Fruit fly (Drosophila melanogaster): ENCODE results near the gene CG5194.

Gene CG5194

dm6 chr3L:8968437-8968836 lies 41.2 kb downstream of the CG5194 start, which contains the start of gene CG5026 (continued):
- TF ChIP-seq Dfd (GFP tag; optimal IDR thresholded peaks at IDR 0.05) (no peak), unpg (GFP tag; optimal IDR thresholded peaks at IDR 0.05) (no peak), chm (GFP tag; IDR thresholded peaks at IDR 0.05) (no peak), pzg (GFP tag; optimal IDR thresholded peaks at IDR 0.05) (peak; percentile 71), MESR4 (GFP tag; optimal IDR thresholded peaks at IDR 0.05) (peak; percentile 44), CG31224 (GFP tag; IDR thresholded peaks at IDR 0.05) (no peak), CG2678 (tag; optimal IDR thresholded peaks at IDR 0.05) (no peak), inv (GFP tag; IDR thresholded peaks at IDR 0.05; ENCODE audit: partially characterized antibody) (no peak), CG15601 (tag; optimal IDR thresholded peaks at IDR 0.05) (no peak), CG8944 (GFP tag; optimal IDR thresholded peaks at IDR 0.05) (no peak), Side (GFP tag; optimal IDR thresholded peaks at IDR 0.05) (no peak), pnt (GFP tag; optimal IDR thresholded peaks at IDR 0.05) (no peak), Spps (tag; optimal IDR thresholded peaks at IDR 0.05) (no peak), CG11093 (GFP tag; IDR thresholded peaks at IDR 0.05) (no peak), jigr1 (GFP tag; IDR thresholded peaks at IDR 0.05) (no peak), CG11696 (GFP tag; IDR thresholded peaks at IDR 0.05) (no peak), ato (GFP tag; IDR thresholded peaks at IDR 0.05; ENCODE audit: partially characterized antibody) (no peak), oc (tag; optimal IDR thresholded peaks at IDR 0.05) (no peak), luna (GFP tag; optimal IDR thresholded peaks at IDR 0.05) (no peak), CG17328 (GFP tag; IDR thresholded peaks at IDR 0.05) (no peak), CG3995 (GFP tag; optimal IDR thresholded peaks at IDR 0.05) (no peak), CHES-1-like (GFP tag; optimal IDR thresholded peaks at IDR 0.05) (no peak), yki (optimal IDR thresholded peaks at IDR 0.05) (no peak), stc (GFP tag; IDR thresholded peaks at IDR 0.05) (no peak), CG32772 (GFP tag; IDR thresholded peaks at IDR 0.05) (no peak), eve (GFP tag; optimal IDR thresholded peaks at IDR 0.05) (no peak), cas (GFP tag; IDR thresholded peaks at IDR 0.05) (no peak), pho (GFP tag; optimal IDR thresholded peaks at IDR 0.05) (no peak), hb (GFP tag; IDR thresholded peaks at IDR 0.05; ENCODE audit: partially characterized antibody) (no peak), CG10959 (GFP tag; IDR thresholded peaks at IDR 0.05) (no peak), CG5953 (GFP tag; IDR thresholded peaks at IDR 0.05) (no peak), Pdp1 (GFP tag; optimal IDR thresholded peaks at IDR 0.05) (peak in 1 of 2 experiments; percentile 38), knrl (GFP tag; IDR thresholded peaks at IDR 0.05; ENCODE audit: partially characterized antibody) (no peak), fd102C (GFP tag; optimal IDR thresholded peaks at IDR 0.05) (no peak), CG10431 (GFP tag; optimal IDR thresholded peaks at IDR 0.05) (no peak), CG14050 (GFP tag; IDR thresholded peaks at IDR 0.05) (no peak), peb (GFP tag; IDR thresholded peaks at IDR 0.05) (no peak), CG6175 (GFP tag; IDR thresholded peaks at IDR 0.05) (no peak), CG1602 (GFP tag; optimal IDR thresholded peaks at IDR 0.05) (no peak), CG18619 (GFP tag; optimal IDR thresholded peaks at IDR 0.05) (no peak), Ets97D (GFP tag; optimal IDR thresholded peaks at IDR 0.05) (peak; percentile 82), Med (GFP tag) (peak; percentile 81), Hr78 (GFP tag; optimal IDR thresholded peaks at IDR 0.05) (no peak), dpn (GFP tag; optimal IDR thresholded peaks at IDR 0.05) (no peak), CG8765 (GFP tag; IDR thresholded peaks at IDR 0.05) (no peak), ap (GFP tag; IDR thresholded peaks at IDR 0.05) (no peak), CG17568 (GFP tag; optimal IDR thresholded peaks at IDR 0.05) (no peak), CG6765 (GFP tag; optimal IDR thresholded peaks at IDR 0.05) (no peak), usp (GFP tag; optimal IDR thresholded peaks at IDR 0.05) (no peak), CG1792 (GFP tag; optimal IDR thresholded peaks at IDR 0.05) (no peak), BEAF-32 (GFP tag; optimal IDR thresholded peaks at IDR 0.05) (peak; percentile 21), YL-1 (GFP tag; optimal IDR thresholded peaks at IDR 0.05) (peak; percentile 38), croc (GFP tag; conservative IDR thresholded peaks at IDR 0.05) (no peak)

Data from whole organism, embryonic.